Worm (Caenorhabditis elegans) whole organism, early embryonic: ENCODE data around the gene ptr-3.

Experiments
- B0310.2 ChIP-seq: sonication (generic microtip); optimal IDR thresholded peaks from 2 replicates; lab custom pipeline; 2016; ENCODE audit warnings: mild to moderate bottlenecking, missing genetic modification characterization, missing compliant biosample characterization
- F13C5.2 ChIP-seq: sonication (generic microtip); optimal IDR thresholded peaks from 2 replicates; lab custom pipeline; 2017; ENCODE audit warnings: mild to moderate bottlenecking, missing genetic modification characterization, inconsistent platforms, missing compliant biosample characterization
- aly-1 ChIP-seq: sonication (generic microtip); optimal IDR thresholded peaks from 2 replicates; lab custom pipeline; 2016; ENCODE audit warnings: missing genetic modification characterization, missing compliant biosample characterization
- ama-1 ChIP-seq: fragments of 150-350 bp; optimal IDR thresholded peaks from 2 replicates; lab custom pipeline; 2014
- ceh-13 ChIP-seq: fragments of 200-800 bp; sonication (Bioruptor generic); optimal IDR thresholded peaks from 2 replicates; lab custom pipeline; 2018; ENCODE audit warnings: mild to moderate bottlenecking, missing genetic modification characterization, missing compliant biosample characterization
- ceh-36 ChIP-seq: sonication (generic microtip); optimal IDR thresholded peaks from 2 replicates; lab custom pipeline; 2016; ENCODE audit warnings: missing genetic modification characterization, inconsistent platforms, missing compliant biosample characterization
- ets-7 ChIP-seq: sonication (generic microtip); optimal IDR thresholded peaks from 2 replicates; lab custom pipeline; 2016; ENCODE audit warnings: missing genotype, missing genetic modification characterization, missing compliant biosample characterization
- flt-1 ChIP-seq: fragments of 200-800 bp; sonication (Bioruptor generic); IDR thresholded peaks from 2 replicates; pipeline ENCODE4 v1.3.6; 2022; ENCODE audit warnings: missing genetic modification characterization, missing compliant biosample characterization
- hmbx-1 ChIP-seq: sonication (generic microtip); optimal IDR thresholded peaks from 2 replicates; lab custom pipeline; 2016; ENCODE audit warnings: mild to moderate bottlenecking, missing genetic modification characterization, missing compliant biosample characterization
- hmg-4 ChIP-seq: fragments of 200-800 bp; sonication (Bioruptor generic); optimal IDR thresholded peaks from 2 replicates; lab custom pipeline; 2018; ENCODE audit warnings: mild to moderate bottlenecking, missing genetic modification characterization, missing compliant biosample characterization
- hnd-1 ChIP-seq: sonication (generic microtip); optimal IDR thresholded peaks from 2 replicates; lab custom pipeline; 2016; ENCODE audit warnings: missing genetic modification characterization, missing compliant biosample characterization
- pes-1 ChIP-seq: fragments of 200-800 bp; sonication (Bioruptor generic); IDR thresholded peaks from 2 replicates; pipeline ENCODE4 v1.3.6; 2022; ENCODE audit warnings: missing genetic modification reagents, missing genetic modification characterization, missing compliant biosample characterization
- scrt-1 ChIP-seq: fragments of 200-800 bp; sonication (Bioruptor generic); IDR thresholded peaks from 2 replicates; pipeline ENCODE4 v1.3.6; 2022; ENCODE audit warnings: missing genetic modification characterization, missing compliant biosample characterization
- sea-1 ChIP-seq: fragments of 200-800 bp; sonication (Bioruptor generic); conservative IDR thresholded peaks from 2 replicates; pipeline ENCODE4 v1.3.6; 2022; ENCODE audit warnings: missing genetic modification characterization, missing compliant biosample characterization
- tbx-11 ChIP-seq: fragments of 200-800 bp; sonication (Bioruptor generic); IDR thresholded peaks from 2 replicates; pipeline ENCODE4 v1.3.6; 2022; ENCODE audit warnings: missing genetic modification characterization, missing compliant biosample characterization
- tbx-37 ChIP-seq: fragments of 200-800 bp; sonication (Bioruptor generic); conservative IDR thresholded peaks from 2 replicates; pipeline ENCODE4 v1.3.6; 2022; ENCODE audit warnings: missing genetic modification reagents, missing genetic modification characterization, missing compliant biosample characterization
- tra-4 ChIP-seq: sonication (generic microtip); optimal IDR thresholded peaks from 2 replicates; lab custom pipeline; 2017; ENCODE audit warnings: missing genetic modification characterization, missing compliant biosample characterization

ptr-3 gene

ce11 chrII:367455-367854 lies at the start of gene ptr-3:
TSS of gene ptr-3 (minus strand) at chrII:367555.
- TF ChIP-seq ceh-13 (GFP tag; lab: Kevin White, UChicago) (no peak), hmbx-1 (tag; lab: Kevin White, UChicago) (no peak), F13C5.2 (tag; lab: Kevin White, UChicago) (no peak), ets-7 (tag; lab: Kevin White, UChicago) (no peak), pes-1 (GFP tag; lab: Robert Waterston, UW) (no peak), sea-1 (no peak), flt-1 (GFP tag; lab: Robert Waterston, UW) (no peak), hnd-1 (tag; lab: Kevin White, UChicago) (no peak), B0310.2 (tag; lab: Kevin White, UChicago) (no peak), hmg-4 (GFP tag; lab: Kevin White, UChicago) (no peak), ama-1 (lab: Kevin White, UChicago) (no peak), tra-4 (tag; lab: Kevin White, UChicago) (no peak), ceh-36 (tag; lab: Kevin White, UChicago) (no peak), aly-1 (no peak), tbx-11 (no peak), tbx-37 (GFP tag; lab: Robert Waterston, UW) (no peak), scrt-1 (GFP tag; lab: Robert Waterston, UW) (no peak)

- TF ChIP-seq pes-1 (GFP tag; lab: Robert Waterston, UW) (peak; percentile 64), hmbx-1 (tag; lab: Kevin White, UChicago) (peak; percentile 23)
Measured at ce11 chrII:416808-417207, 49.5 kb upstream of the ptr-3 start.

ce11 chrII:410832-411231 lies 43.5 kb upstream of the ptr-3 start, which contains the start of the genes dnsn-1 and C24H12.4:
TSS of gene dnsn-1 (minus strand) at chrII:410932.
TSS of gene C24H12.4 (plus strand) at chrII:411222.
- TF ChIP-seq scrt-1 (GFP tag; lab: Robert Waterston, UW), result no peak
- 0 out of 2 replicates have a peak, but pooled peaks have one; percentile 21 for TF ChIP-seq pes-1 (GFP tag; lab: Robert Waterston, UW)
- peak; percentile 30 for TF ChIP-seq ceh-36 (tag; lab: Kevin White, UChicago)
- TF ChIP-seq hmbx-1 (tag; lab: Kevin White, UChicago), result no peak
- peak; percentile 79 for TF ChIP-seq F13C5.2 (tag; lab: Kevin White, UChicago)

ce11 chrII:402435-402834 lies 35.1 kb upstream of the ptr-3 start, which contains the start of gene clec-10:
TSS of gene clec-10 (plus strand) at chrII:402678.
- TF ChIP-seq tbx-11 (no peak), hnd-1 (tag; lab: Kevin White, UChicago) (no peak), F13C5.2 (tag; lab: Kevin White, UChicago) (no peak), hmg-4 (GFP tag; lab: Kevin White, UChicago) (no peak), ceh-36 (tag; lab: Kevin White, UChicago) (no peak), ceh-13 (GFP tag; lab: Kevin White, UChicago) (no peak), scrt-1 (GFP tag; lab: Robert Waterston, UW) (no peak), flt-1 (GFP tag; lab: Robert Waterston, UW) (no peak), ama-1 (lab: Kevin White, UChicago) (no peak), B0310.2 (tag; lab: Kevin White, UChicago) (no peak), aly-1 (no peak)

ce11 chrII:401211-401610 lies 33.9 kb upstream of the ptr-3 start:
- TF ChIP-seq tbx-11, result no peak
- no peak for TF ChIP-seq hmbx-1 (tag; lab: Kevin White, UChicago)
- no peak for TF ChIP-seq ceh-36 (tag; lab: Kevin White, UChicago)
- no peak for TF ChIP-seq scrt-1 (GFP tag; lab: Robert Waterston, UW)
- no peak for TF ChIP-seq tra-4 (tag; lab: Kevin White, UChicago)
- no peak for TF ChIP-seq pes-1 (GFP tag; lab: Robert Waterston, UW)
- no peak for TF ChIP-seq B0310.2 (tag; lab: Kevin White, UChicago)

- TF ChIP-seq pes-1 (GFP tag; lab: Robert Waterston, UW) (no peak), ets-7 (tag; lab: Kevin White, UChicago) (no peak)
Measured at ce11 chrII:400167-400566, 32.8 kb upstream of the ptr-3 start.

- TF ChIP-seq pes-1 (GFP tag; lab: Robert Waterston, UW) (no peak), ama-1 (lab: Kevin White, UChicago) (no peak), tbx-37 (GFP tag; lab: Robert Waterston, UW) (no peak), hmg-4 (GFP tag; lab: Kevin White, UChicago) (no peak), tbx-11 (no peak), ceh-36 (tag; lab: Kevin White, UChicago) (no peak), sea-1 (no peak), scrt-1 (GFP tag; lab: Robert Waterston, UW) (no peak), hnd-1 (tag; lab: Kevin White, UChicago) (no peak)
Measured at ce11 chrII:399321-399720, 32.0 kb upstream of the ptr-3 start, which contains the start of gene C03H5.6. TSS of gene C03H5.6 (minus strand) at chrII:399421.

ce11 chrII:388533-388932 lies 21.2 kb upstream of the ptr-3 start, which contains the start of gene nstp-4:
TSS of gene nstp-4 (plus strand) at chrII:388833.
- TF ChIP-seq tra-4 (tag; lab: Kevin White, UChicago) (no peak), F13C5.2 (tag; lab: Kevin White, UChicago) (no peak), sea-1 (no peak), ceh-36 (tag; lab: Kevin White, UChicago) (no peak), ceh-13 (GFP tag; lab: Kevin White, UChicago) (no peak), tbx-37 (GFP tag; lab: Robert Waterston, UW) (no peak), aly-1 (no peak), ama-1 (lab: Kevin White, UChicago) (no peak), ets-7 (tag; lab: Kevin White, UChicago) (no peak), hmbx-1 (tag; lab: Kevin White, UChicago) (no peak), pes-1 (GFP tag; lab: Robert Waterston, UW) (no peak), hnd-1 (tag; lab: Kevin White, UChicago) (no peak)
